Fruit fly (Drosophila melanogaster) whole organism, embryonic: ENCODE data around the gene CG43902.

Source experiments
- CG14050 ChIP-seq: fragments of 200-800 bp; sonication (Bioruptor generic); IDR thresholded peaks from 3 replicates; pipeline ENCODE4 v1.3.6; 2022; ENCODE audit warnings: missing biosample characterization, missing genetic modification characterization
- CG17385 ChIP-seq: fragments of 200-800 bp; sonication (Bioruptor generic); optimal IDR thresholded peaks from 3 replicates; lab custom pipeline; 2018; ENCODE audit warnings: missing biosample characterization, mild to moderate bottlenecking, missing genetic modification characterization
- CG4820 ChIP-seq: fragments of 200-800 bp; sonication (Bioruptor generic); optimal IDR thresholded peaks from 3 replicates; lab custom pipeline; 2016; ENCODE audit warnings: missing biosample characterization, missing genetic modification characterization
- Drgx ChIP-seq: fragments of 200-800 bp; sonication (Bioruptor generic); IDR thresholded peaks from 2 replicates; pipeline ENCODE4 v1.3.6; 2022; ENCODE audit warnings: missing biosample characterization, missing genetic modification characterization
- Hmr ChIP-seq: fragments of 200-800 bp; sonication (Bioruptor generic); optimal IDR thresholded peaks from 3 replicates; lab custom pipeline; 2017; ENCODE audit warnings: mild to moderate bottlenecking, missing biosample characterization, missing genetic modification reagents, missing genetic modification characterization
- nerfin-1 ChIP-seq: fragments of 200-800 bp; sonication (Bioruptor generic); optimal IDR thresholded peaks from 3 replicates; lab custom pipeline; 2019; ENCODE audit warnings: missing biosample characterization, mild to moderate bottlenecking, missing genetic modification characterization, moderate library complexity
- unpg ChIP-seq: fragments of 200-800 bp; sonication (Bioruptor generic); optimal IDR thresholded peaks from 3 replicates; lab custom pipeline; 2018; ENCODE audit warnings: missing biosample characterization, mild to moderate bottlenecking, missing genetic modification characterization, moderate library complexity

- TF ChIP-seq CG14050 (no peak), unpg (no peak), CG4820 (no peak), CG17385 (GFP tag; lab: Kevin White, UChicago) (no peak), nerfin-1 (no peak), Drgx (GFP tag; lab: Robert Waterston, UW) (no peak), Hmr (GFP tag; lab: Kevin White, UChicago) (no peak)
Measured at dm6 chrX:10202595-10202994, 44.4 kb downstream of the CG43902 start.
